Worm (Caenorhabditis elegans): ENCODE data around the gene B0348.10.
A peak's percentile ranks its signal among the peaks of the same experiment; 100 is the strongest.

The B0348.10 gene

ce11 chrV:53286-53685, 44.7 kb upstream of the B0348.10 start (continued):
- TF ChIP-seq B0019.2 (GFP tag; conservative IDR thresholded peaks at IDR 0.05), result no peak
- TF ChIP-seq unc-130 (GFP tag; optimal IDR thresholded peaks at IDR 0.05), result peak; percentile 41
- TF ChIP-seq ztf-26 (tag; optimal IDR thresholded peaks at IDR 0.05), result peak; percentile 33
- peak; percentile 71 for TF ChIP-seq ZK185.1 (tag; optimal IDR thresholded peaks at IDR 0.05; ENCODE audit: poor library complexity, severe bottlenecking)
- peak; percentile 32 for TF ChIP-seq nhr-27 (tag; optimal IDR thresholded peaks at IDR 0.05)
- peak; percentile 85 for TF ChIP-seq snpc-1.3 (tag; optimal IDR thresholded peaks at IDR 0.05; ENCODE audit: insufficient read depth)
- TF ChIP-seq nfyb-1 (GFP tag; IDR thresholded peaks at IDR 0.05), result peak; percentile 89; the same call in 1 of the 2 replicates
- no peak for TF ChIP-seq nhr-80 (tag; optimal IDR thresholded peaks at IDR 0.05)
- no peak for TF ChIP-seq C06A6.2 (GFP tag; conservative IDR thresholded peaks at IDR 0.05)
- no peak for TF ChIP-seq lin-40 (tag; optimal IDR thresholded peaks at IDR 0.05)
- TF ChIP-seq dox-1 (GFP tag; IDR thresholded peaks at IDR 0.05), result peak; percentile 70; the same call in 1 of the 2 replicates
- TF ChIP-seq K11D2.4 (GFP tag; IDR thresholded peaks at IDR 0.05), result no peak
- 0 out of 2 replicates have a peak, but pooled peaks have one; percentile 21 for TF ChIP-seq madf-8 (GFP tag; conservative IDR thresholded peaks at IDR 0.05)
- TF ChIP-seq ceh-40 (GFP tag; IDR thresholded peaks at IDR 0.05), result peak; percentile 84
- TF ChIP-seq snpc-4 (GFP tag; optimal IDR thresholded peaks at IDR 0.05), result peak; percentile 58
- peak in 2 of 4 experiments; percentile 38 to 80 for TF ChIP-seq snpc-4 (tag; optimal IDR thresholded peaks at IDR 0.05)
- TF ChIP-seq rpc-1 (optimal IDR thresholded peaks at IDR 0.05), result peak; percentile 96
- TF ChIP-seq rpc-1 (tag; optimal IDR thresholded peaks at IDR 0.05), result peak; percentile 97
- TF ChIP-seq F37B4.10 (GFP tag; IDR thresholded peaks at IDR 0.05), result no peak
- no peak; the same call in 1 of the 2 replicates for TF ChIP-seq attf-3 (GFP tag; conservative IDR thresholded peaks at IDR 0.05)
- TF ChIP-seq mxl-1 (tag; optimal IDR thresholded peaks at IDR 0.05), result peak; percentile 54
- peak; percentile 54 for TF ChIP-seq let-607 (tag; optimal IDR thresholded peaks at IDR 0.05)
- no peak for TF ChIP-seq sdz-38 (tag; optimal IDR thresholded peaks at IDR 0.05)
- TF ChIP-seq athp-1 (tag; optimal IDR thresholded peaks at IDR 0.05), result peak; percentile 69
- TF ChIP-seq ceh-79 (tag; optimal IDR thresholded peaks at IDR 0.05), result no peak
- TF ChIP-seq ztf-22 (GFP tag; optimal IDR thresholded peaks at IDR 0.05), result no peak
- TF ChIP-seq lin-26 (GFP tag; IDR thresholded peaks at IDR 0.05), result peak; percentile 96
- peak; percentile 80 for TF ChIP-seq chd-7 (tag; optimal IDR thresholded peaks at IDR 0.05)
- TF ChIP-seq aptf-3 (GFP tag; IDR thresholded peaks at IDR 0.05), result no peak
- TF ChIP-seq F10E7.11 (tag; optimal IDR thresholded peaks at IDR 0.05), result peak; percentile 24
- TF ChIP-seq egl-44 (GFP tag; IDR thresholded peaks at IDR 0.05), result peak; percentile 66; the same call in 1 of the 2 replicates

ce11 chrV:48622-49021, 40.1 kb upstream of the B0348.10 start, which contains the start of gene B0348.1:
Gene B0348.1 (plus strand): TSS chrV:48922.
- no peak for TF ChIP-seq ceh-79 (tag; optimal IDR thresholded peaks at IDR 0.05)
- TF ChIP-seq D2030.7 (GFP tag; IDR thresholded peaks at IDR 0.05), result no peak
- no peak for TF ChIP-seq lir-1 (GFP tag; conservative IDR thresholded peaks at IDR 0.05)
- no peak for TF ChIP-seq ama-1 (optimal IDR thresholded peaks at IDR 0.05)
- TF ChIP-seq ama-1 (GFP tag; optimal IDR thresholded peaks at IDR 0.05), result no peak
- no peak for TF ChIP-seq ztf-22 (GFP tag; optimal IDR thresholded peaks at IDR 0.05)
- no peak for TF ChIP-seq F33H1.4 (GFP tag; IDR thresholded peaks at IDR 0.05)
- TF ChIP-seq egl-18 (GFP tag; IDR thresholded peaks at IDR 0.05), result no peak
- TF ChIP-seq F55B11.4 (tag; optimal IDR thresholded peaks at IDR 0.05; ENCODE audit: borderline replicate concordance, insufficient read depth), result no peak
- no peak for TF ChIP-seq lsl-1 (GFP tag; optimal IDR thresholded peaks at IDR 0.05)
- no peak for TF ChIP-seq nhr-179 (tag; optimal IDR thresholded peaks at IDR 0.05)
- TF ChIP-seq T07F8.4 (tag; optimal IDR thresholded peaks at IDR 0.05), result no peak
- no peak for TF ChIP-seq tlf-1 (GFP tag; optimal IDR thresholded peaks at IDR 0.05)

All from whole organism, young adult.